Worm (Caenorhabditis elegans) whole organism, early embryonic: Measurements from ENCODE around the gene mks-3.

ENCODE experiments used
- B0310.2 ChIP-seq: sonication (generic microtip); optimal IDR thresholded peaks from 2 replicates; lab custom pipeline; 2016; ENCODE audit warnings: mild to moderate bottlenecking, missing genetic modification characterization, missing compliant biosample characterization
- F13C5.2 ChIP-seq: sonication (generic microtip); optimal IDR thresholded peaks from 2 replicates; lab custom pipeline; 2017; ENCODE audit warnings: mild to moderate bottlenecking, missing genetic modification characterization, inconsistent platforms, missing compliant biosample characterization
- aly-1 ChIP-seq: sonication (generic microtip); optimal IDR thresholded peaks from 2 replicates; lab custom pipeline; 2016; ENCODE audit warnings: missing genetic modification characterization, missing compliant biosample characterization
- ama-1 ChIP-seq: fragments of 150-350 bp; optimal IDR thresholded peaks from 2 replicates; lab custom pipeline; 2014
- ceh-13 ChIP-seq: fragments of 200-800 bp; sonication (Bioruptor generic); optimal IDR thresholded peaks from 2 replicates; lab custom pipeline; 2018; ENCODE audit warnings: mild to moderate bottlenecking, missing genetic modification characterization, missing compliant biosample characterization
- ceh-36 ChIP-seq: sonication (generic microtip); optimal IDR thresholded peaks from 2 replicates; lab custom pipeline; 2016; ENCODE audit warnings: missing genetic modification characterization, inconsistent platforms, missing compliant biosample characterization
- hmg-4 ChIP-seq: fragments of 200-800 bp; sonication (Bioruptor generic); optimal IDR thresholded peaks from 2 replicates; lab custom pipeline; 2018; ENCODE audit warnings: mild to moderate bottlenecking, missing genetic modification characterization, missing compliant biosample characterization
- pes-1 ChIP-seq: fragments of 200-800 bp; sonication (Bioruptor generic); IDR thresholded peaks from 2 replicates; pipeline ENCODE4 v1.3.6; 2022; ENCODE audit warnings: missing genetic modification reagents, missing genetic modification characterization, missing compliant biosample characterization
- scrt-1 ChIP-seq: fragments of 200-800 bp; sonication (Bioruptor generic); IDR thresholded peaks from 2 replicates; pipeline ENCODE4 v1.3.6; 2022; ENCODE audit warnings: missing genetic modification characterization, missing compliant biosample characterization
- sea-1 ChIP-seq: fragments of 200-800 bp; sonication (Bioruptor generic); conservative IDR thresholded peaks from 2 replicates; pipeline ENCODE4 v1.3.6; 2022; ENCODE audit warnings: missing genetic modification characterization, missing compliant biosample characterization
- tbx-11 ChIP-seq: fragments of 200-800 bp; sonication (Bioruptor generic); IDR thresholded peaks from 2 replicates; pipeline ENCODE4 v1.3.6; 2022; ENCODE audit warnings: missing genetic modification characterization, missing compliant biosample characterization
- tbx-37 ChIP-seq: fragments of 200-800 bp; sonication (Bioruptor generic); conservative IDR thresholded peaks from 2 replicates; pipeline ENCODE4 v1.3.6; 2022; ENCODE audit warnings: missing genetic modification reagents, missing genetic modification characterization, missing compliant biosample characterization
- tra-4 ChIP-seq: sonication (generic microtip); optimal IDR thresholded peaks from 2 replicates; lab custom pipeline; 2017; ENCODE audit warnings: missing genetic modification characterization, missing compliant biosample characterization

- TF ChIP-seq ceh-36 (tag; lab: Kevin White, UChicago) (no peak), aly-1 (tag; lab: Kevin White, UChicago) (no peak), hmg-4 (GFP tag; lab: Kevin White, UChicago) (no peak), tra-4 (tag; lab: Kevin White, UChicago) (no peak), F13C5.2 (no peak), ama-1 (no peak), tbx-37 (GFP tag; lab: Robert Waterston, UW) (no peak), sea-1 (GFP tag; lab: Robert Waterston, UW) (no peak), B0310.2 (tag; lab: Kevin White, UChicago) (no peak), scrt-1 (no peak), tbx-11 (GFP tag; lab: Robert Waterston, UW) (no peak), pes-1 (GFP tag; lab: Robert Waterston, UW) (no peak), ceh-13 (GFP tag; lab: Kevin White, UChicago) (no peak)
These were observed at the start of gene mks-3 for ce11 chrII:7583555-7583954.
